Worm (Caenorhabditis elegans) whole organism, mixed stage, embryonic: Measurements from ENCODE around the gene txbp-3.

Experiments
- M03D4.4 ChIP-seq: sonication (generic microtip); optimal IDR thresholded peaks from 2 replicates; lab custom pipeline; 2017; ENCODE audit warnings: mild to moderate bottlenecking, missing genetic modification characterization, missing compliant biosample characterization
- bed-3 ChIP-seq: fragments of 200-800 bp; sonication (Bioruptor generic); optimal IDR thresholded peaks from 3 replicates; lab custom pipeline; 2018; ENCODE audit warnings: mild to moderate bottlenecking, missing genetic modification characterization, moderate library complexity, missing compliant biosample characterization
- blmp-1 ChIP-seq: fragments of 150-350 bp; optimal IDR thresholded peaks from 2 replicates; lab custom pipeline; 2014; ENCODE audit warnings: missing biosample characterization, missing genetic modification characterization
- ceh-39 ChIP-seq: fragments of 150-350 bp; optimal IDR thresholded peaks from 2 replicates; lab custom pipeline; 2014; ENCODE audit warnings: missing biosample characterization, missing genetic modification characterization
- ceh-43 ChIP-seq: fragments of 200-800 bp; sonication (Bioruptor generic); optimal IDR thresholded peaks from 2 replicates; lab custom pipeline; 2018; ENCODE audit warnings: mild to moderate bottlenecking, missing genetic modification characterization, moderate library complexity, missing compliant biosample characterization
- ceh-83 ChIP-seq: fragments of 200-800 bp; sonication (Bioruptor generic); optimal IDR thresholded peaks from 2 replicates; lab custom pipeline; 2018; ENCODE audit warnings: mild to moderate bottlenecking, missing genetic modification characterization, missing compliant biosample characterization
- ces-1 ChIP-seq: fragments of 150-350 bp; optimal IDR thresholded peaks from 2 replicates; lab custom pipeline; 2014; ENCODE audit warnings: missing biosample characterization, missing genetic modification reagents, missing genetic modification characterization
- cnd-1 ChIP-seq: fragments of 200-800 bp; sonication (Bioruptor generic); optimal IDR thresholded peaks from 2 replicates; lab custom pipeline; 2018; ENCODE audit warnings: mild to moderate bottlenecking, missing genetic modification characterization, missing compliant biosample characterization
- drap-1 ChIP-seq: fragments of 200-800 bp; sonication (Bioruptor generic); optimal IDR thresholded peaks from 3 replicates; lab custom pipeline; 2018; ENCODE audit warnings: mild to moderate bottlenecking, missing genetic modification characterization, missing compliant biosample characterization
- elt-1 ChIP-seq: sonication (generic microtip); optimal IDR thresholded peaks from 2 replicates; lab custom pipeline; 2017; ENCODE audit warnings: missing genetic modification characterization, mild to moderate bottlenecking, missing compliant biosample characterization, antibody characterized with exemption, moderate library complexity, borderline replicate concordance; ENCODE audit not compliant: insufficient read depth
- elt-3 ChIP-seq: fragments of 150-350 bp; optimal IDR thresholded peaks from 2 replicates; lab custom pipeline; 2014; ENCODE audit warnings: missing biosample characterization, missing genetic modification characterization
- flh-1 ChIP-seq: fragments of 200-800 bp; sonication (Bioruptor generic); optimal IDR thresholded peaks from 2 replicates; lab custom pipeline; 2018; ENCODE audit warnings: mild to moderate bottlenecking, missing genetic modification characterization, moderate library complexity, missing compliant biosample characterization
- ham-2 ChIP-seq: fragments of 200-800 bp; sonication (Bioruptor generic); optimal IDR thresholded peaks from 2 replicates; lab custom pipeline; 2018; ENCODE audit warnings: mild to moderate bottlenecking, missing genetic modification characterization, missing compliant biosample characterization
- hlh-1 ChIP-seq: fragments of 150-350 bp; optimal IDR thresholded peaks from 2 replicates; lab custom pipeline; 2014; ENCODE audit warnings: missing biosample characterization, missing genetic modification reagents, missing genetic modification characterization
- lin-13 ChIP-seq: fragments of 150-350 bp; optimal IDR thresholded peaks from 2 replicates; lab custom pipeline; 2014; ENCODE audit warnings: missing biosample characterization, missing genetic modification characterization
- lin-32 ChIP-seq: fragments of 200-800 bp; sonication (Bioruptor generic); optimal IDR thresholded peaks from 2 replicates; lab custom pipeline; 2018; ENCODE audit warnings: mild to moderate bottlenecking, missing genetic modification characterization, missing compliant biosample characterization
- mep-1 ChIP-seq: fragments of 150-350 bp; optimal IDR thresholded peaks from 2 replicates; lab custom pipeline; 2017; ENCODE audit warnings: missing biosample characterization, missing genetic modification reagents, missing genetic modification characterization, inconsistent platforms
- mls-2 ChIP-seq: sonication (generic microtip); optimal IDR thresholded peaks from 2 replicates; lab custom pipeline; 2016; ENCODE audit warnings: mild to moderate bottlenecking, missing genetic modification characterization, moderate library complexity, missing compliant biosample characterization
- nhr-12 ChIP-seq: fragments of 150-350 bp; optimal IDR thresholded peaks from 2 replicates; lab custom pipeline; 2014; ENCODE audit warnings: missing biosample characterization, missing genetic modification characterization
- nhr-2 ChIP-seq: fragments of 150-350 bp; optimal IDR thresholded peaks from 2 replicates; lab custom pipeline; 2014; ENCODE audit warnings: missing biosample characterization, missing genetic modification characterization
- nhr-237 ChIP-seq: fragments of 150-350 bp; optimal IDR thresholded peaks from 2 replicates; lab custom pipeline; 2014; ENCODE audit warnings: missing biosample characterization, missing genetic modification characterization
- nhr-28 ChIP-seq: fragments of 150-350 bp; optimal IDR thresholded peaks from 2 replicates; lab custom pipeline; 2014; ENCODE audit warnings: missing biosample characterization, missing genetic modification characterization
- nhr-76 ChIP-seq: sonication (generic microtip); optimal IDR thresholded peaks from 2 replicates; lab custom pipeline; 2017; ENCODE audit warnings: missing biosample characterization, missing genetic modification characterization
- pha-4 ChIP-seq: fragments of 150-350 bp; optimal IDR thresholded peaks from 2 replicates; lab custom pipeline; 2018; ENCODE audit warnings: missing biosample characterization, missing genetic modification reagents, missing genetic modification characterization
- sem-2 ChIP-seq: fragments of 200-800 bp; sonication (Bioruptor generic); optimal IDR thresholded peaks from 2 replicates; lab custom pipeline; 2018; ENCODE audit warnings: mild to moderate bottlenecking, missing genetic modification characterization, missing compliant biosample characterization
- sptf-1 ChIP-seq: sonication (generic microtip); optimal IDR thresholded peaks from 2 replicates; lab custom pipeline; 2017; ENCODE audit warnings: mild to moderate bottlenecking, missing genetic modification characterization, moderate library complexity, missing compliant biosample characterization
- tbx-8 ChIP-seq: fragments of 200-800 bp; sonication (Bioruptor generic); optimal IDR thresholded peaks from 2 replicates; lab custom pipeline; 2018; ENCODE audit warnings: mild to moderate bottlenecking, missing genetic modification characterization, moderate library complexity, missing compliant biosample characterization
- unc-120 ChIP-seq: sonication (generic microtip); optimal IDR thresholded peaks from 2 replicates; lab custom pipeline; 2017; ENCODE audit warnings: missing genetic modification characterization, missing compliant biosample characterization; ENCODE audit not compliant: poor library complexity, severe bottlenecking
- unc-39 ChIP-seq: fragments of 150-350 bp; optimal IDR thresholded peaks from 2 replicates; lab custom pipeline; 2014; ENCODE audit warnings: missing biosample characterization, missing genetic modification characterization
- unc-62 ChIP-seq: fragments of 150-350 bp; optimal IDR thresholded peaks from 2 replicates; lab custom pipeline; 2014; ENCODE audit warnings: missing biosample characterization, missing genetic modification reagents, missing genetic modification characterization
- zip-8 ChIP-seq: fragments of 150-350 bp; optimal IDR thresholded peaks from 2 replicates; lab custom pipeline; 2014; ENCODE audit warnings: missing biosample characterization, missing genetic modification characterization
- ztf-11 ChIP-seq: fragments of 150-350 bp; optimal IDR thresholded peaks from 2 replicates; lab custom pipeline; 2014; ENCODE audit warnings: missing biosample characterization, missing genetic modification characterization

txbp-3 gene

ce11 chrIII:5085529-5085928 is 38.3 kb upstream of the txbp-3 start, which contains the start of gene cah-1:
Gene cah-1, minus strand, starts transcription at chrIII:5085629.
- TF ChIP-seq ces-1 = peak; percentile 0
- TF ChIP-seq ceh-39 (tag; lab: Kevin White, UChicago) = no peak
- TF ChIP-seq, all 35 proteins: peak for 1

ce11 chrIII:5083304-5083703 is 36.0 kb upstream of the txbp-3 start:
- no peak for TF ChIP-seq ceh-39 (tag; lab: Kevin White, UChicago)
- no peak for TF ChIP-seq nhr-12 (tag; lab: Kevin White, UChicago)
- no peak for TF ChIP-seq unc-120 (tag; lab: Kevin White, UChicago)
- TF ChIP-seq ceh-83 (GFP tag; lab: Kevin White, UChicago) = no peak
- no peak for TF ChIP-seq blmp-1 (tag; lab: Kevin White, UChicago)
- TF ChIP-seq ces-1 = no peak
- TF ChIP-seq nhr-28 = no peak
- TF ChIP-seq ceh-43 = no peak
- TF ChIP-seq, all 35 proteins: peak for 0

- no peak for TF ChIP-seq zip-8 (tag; lab: Kevin White, UChicago)
- TF ChIP-seq unc-39 (tag; lab: Kevin White, UChicago) = no peak
- no peak for TF ChIP-seq nhr-2
- TF ChIP-seq nhr-12 (tag; lab: Kevin White, UChicago) = no peak
- no peak for TF ChIP-seq sem-2 (GFP tag; lab: Kevin White, UChicago)
- no peak for TF ChIP-seq sptf-1 (tag; lab: Kevin White, UChicago)
- no peak for TF ChIP-seq unc-62 (GFP tag; lab: Kevin White, UChicago)
- no peak for TF ChIP-seq nhr-76 (tag; lab: Kevin White, UChicago)
- no peak for TF ChIP-seq lin-32 (GFP tag; lab: Kevin White, UChicago)
- TF ChIP-seq ces-1 = no peak
- no peak for TF ChIP-seq M03D4.4
- no peak for TF ChIP-seq ceh-83 (GFP tag; lab: Kevin White, UChicago)
- TF ChIP-seq elt-1 (tag; lab: Kevin White, UChicago) = no peak
- no peak for TF ChIP-seq cnd-1
- no peak for TF ChIP-seq nhr-28
- TF ChIP-seq ztf-11 (tag; lab: Kevin White, UChicago) = no peak
Observed at ce11 chrIII:5081573-5081823, 34.2 kb upstream of the txbp-3 start, which contains the start of gene cox-6A. Gene cox-6A, plus strand, starts transcription at chrIII:5081724.

ce11 chrIII:5080700-5081572 is 33.7 kb upstream of the txbp-3 start:
- peak; percentile 78 for TF ChIP-seq sptf-1 (tag; lab: Kevin White, UChicago)
- peak; percentile 66 for TF ChIP-seq sem-2 (GFP tag; lab: Kevin White, UChicago)
- TF ChIP-seq unc-39 (tag; lab: Kevin White, UChicago) = no peak
- TF ChIP-seq nhr-76 (tag; lab: Kevin White, UChicago) = no peak
- no peak for TF ChIP-seq zip-8 (tag; lab: Kevin White, UChicago)
- TF ChIP-seq ham-2 (GFP tag; lab: Kevin White, UChicago) = peak; percentile 56
- no peak for TF ChIP-seq nhr-12 (tag; lab: Kevin White, UChicago)
- peak; percentile 71 for TF ChIP-seq mep-1 (tag; lab: Kevin White, UChicago)
- TF ChIP-seq unc-120 (tag; lab: Kevin White, UChicago) = peak; percentile 61
- TF ChIP-seq pha-4 (tag; lab: Kevin White, UChicago) = peak; percentile 29
- peak; percentile 4 for TF ChIP-seq unc-62 (GFP tag; lab: Kevin White, UChicago)
- peak; percentile 82 for TF ChIP-seq cnd-1
- TF ChIP-seq ceh-39 (tag; lab: Kevin White, UChicago) = peak; percentile 21
- TF ChIP-seq elt-1 (tag; lab: Kevin White, UChicago) = peak; percentile 23
- TF ChIP-seq ceh-83 (GFP tag; lab: Kevin White, UChicago) = peak; percentile 63
- TF ChIP-seq hlh-1 = peak; percentile 46
- TF ChIP-seq ztf-11 (tag; lab: Kevin White, UChicago) = peak; percentile 48
- peak; percentile 80 for TF ChIP-seq drap-1 (GFP tag; lab: Kevin White, UChicago)
- TF ChIP-seq tbx-8 = peak; percentile 59
- TF ChIP-seq mls-2 = peak; percentile 77
- TF ChIP-seq ces-1 = peak; percentile 58
- peak; percentile 1 for TF ChIP-seq nhr-237 (tag; lab: Kevin White, UChicago)
- peak; percentile 60 for TF ChIP-seq bed-3 (GFP tag; lab: Kevin White, UChicago)
- TF ChIP-seq elt-3 (tag; lab: Kevin White, UChicago) = no peak
- TF ChIP-seq lin-13 (tag; lab: Kevin White, UChicago) = peak; percentile 60
- peak; percentile 61 for TF ChIP-seq lin-32 (GFP tag; lab: Kevin White, UChicago)
- no peak for TF ChIP-seq nhr-2
- peak; percentile 79 for TF ChIP-seq M03D4.4
- TF ChIP-seq nhr-28 = no peak
- TF ChIP-seq ceh-43 = peak; percentile 53
- TF ChIP-seq flh-1 = no peak
